Worm (Caenorhabditis elegans) whole organism, L1 larva: ENCODE data around the gene tsp-1.

Source experiments
- C16A3.4 ChIP-seq: fragments of 150-350 bp; optimal IDR thresholded peaks from 2 replicates; lab custom pipeline; 2014; ENCODE audit warnings: missing biosample characterization, missing genetic modification characterization
- C34B4.2 ChIP-seq: sonication (generic microtip); optimal IDR thresholded peaks from 2 replicates; lab custom pipeline; 2017; ENCODE audit warnings: mild to moderate bottlenecking, missing genetic modification characterization, missing compliant biosample characterization
- aha-1 ChIP-seq: fragments of 150-350 bp; optimal IDR thresholded peaks from 2 replicates; lab custom pipeline; 2014; ENCODE audit warnings: missing biosample characterization, missing genetic modification characterization
- ceh-63 ChIP-seq: fragments of 200-800 bp; sonication (Bioruptor generic); optimal IDR thresholded peaks from 2 replicates; lab custom pipeline; 2018; ENCODE audit warnings: mild to moderate bottlenecking, missing genetic modification characterization, missing compliant biosample characterization
- ceh-8 ChIP-seq: fragments of 200-800 bp; sonication (Bioruptor generic); optimal IDR thresholded peaks from 2 replicates; lab custom pipeline; 2018; ENCODE audit warnings: mild to moderate bottlenecking, missing genetic modification characterization, moderate library complexity, missing compliant biosample characterization
- ceh-88 ChIP-seq: fragments of 200-800 bp; sonication (Bioruptor generic); IDR thresholded peaks from 2 replicates; pipeline ENCODE4 v1.3.6; 2022; ENCODE audit warnings: missing genetic modification characterization, missing compliant biosample characterization
- ceh-90 ChIP-seq: sonication (generic microtip); optimal IDR thresholded peaks from 2 replicates; lab custom pipeline; 2016; ENCODE audit warnings: missing genetic modification characterization, missing compliant biosample characterization
- ces-1 ChIP-seq: fragments of 150-350 bp; optimal IDR thresholded peaks from 2 replicates; lab custom pipeline; 2014; ENCODE audit warnings: missing biosample characterization, missing genetic modification reagents, missing genetic modification characterization
- dpl-1 ChIP-seq, 3 experiments: fragments of 150-350 bp in 2 of 3; sonication (generic microtip) in 1 of 3; optimal IDR thresholded peaks; 2 replicates each; lab custom pipeline; 2014 to 2017; ENCODE audit warnings: missing biosample characterization in 3 of 3, missing genetic modification characterization in 3 of 3, missing genetic modification reagents in 3 of 3
- dsc-1 ChIP-seq: sonication (generic microtip); optimal IDR thresholded peaks from 2 replicates; lab custom pipeline; 2016; ENCODE audit warnings: mild to moderate bottlenecking, missing genetic modification characterization, missing compliant biosample characterization
- efl-3 ChIP-seq: fragments of 200-800 bp; sonication (Bioruptor generic); optimal IDR thresholded peaks from 2 replicates; lab custom pipeline; 2018; ENCODE audit warnings: mild to moderate bottlenecking, missing genetic modification characterization, missing compliant biosample characterization
- egl-13 ChIP-seq: sonication (generic microtip); optimal IDR thresholded peaks from 2 replicates; lab custom pipeline; 2016; ENCODE audit warnings: missing genotype, missing genetic modification reagents, missing genetic modification characterization, missing compliant biosample characterization
- elt-2 ChIP-seq: sonication (generic microtip); optimal IDR thresholded peaks from 2 replicates; lab custom pipeline; 2016; ENCODE audit warnings: missing genetic modification characterization, mild to moderate bottlenecking, inconsistent platforms, missing compliant biosample characterization, missing genetic modification reagents
- elt-3 ChIP-seq, 6 experiments: fragments of 150-350 bp in 1 of 6; sonication (generic microtip); optimal IDR thresholded peaks; 2 replicates each; lab custom pipeline; 2017 to 2018; ENCODE audit warnings: missing biosample characterization in 6 of 6, missing genetic modification characterization in 6 of 6, inconsistent platforms in 1 of 6
- ets-5 ChIP-seq: fragments of 200-800 bp; sonication (Bioruptor generic); IDR thresholded peaks from 2 replicates; pipeline ENCODE4 v1.3.6; 2022; ENCODE audit warnings: missing genetic modification characterization, missing compliant biosample characterization
- fkh-10 ChIP-seq: sonication (generic microtip); optimal IDR thresholded peaks from 2 replicates; lab custom pipeline; 2017; ENCODE audit warnings: missing biosample characterization, missing genetic modification reagents, missing genetic modification characterization
- fkh-8 ChIP-seq: sonication (generic microtip); optimal IDR thresholded peaks from 2 replicates; lab custom pipeline; 2016; ENCODE audit warnings: mild to moderate bottlenecking, missing genetic modification characterization, missing compliant biosample characterization
- grh-1 ChIP-seq: fragments of 200-800 bp; sonication (Bioruptor generic); IDR thresholded peaks from 2 replicates; pipeline ENCODE4 v1.3.6; 2022; ENCODE audit warnings: missing genetic modification reagents, missing genetic modification characterization, missing compliant biosample characterization
- hlh-17 ChIP-seq: fragments of 200-800 bp; sonication (Bioruptor generic); optimal IDR thresholded peaks from 2 replicates; lab custom pipeline; 2018; ENCODE audit warnings: missing genetic modification characterization, mild to moderate bottlenecking, missing compliant biosample characterization, moderate library complexity, borderline replicate concordance
- isw-1 ChIP-seq: fragments of 200-800 bp; sonication (Bioruptor generic); IDR thresholded peaks from 2 replicates; pipeline ENCODE4 v1.3.6; 2022; ENCODE audit warnings: missing genetic modification characterization, missing compliant biosample characterization
- lin-39 ChIP-seq: fragments of 150-350 bp; optimal IDR thresholded peaks from 2 replicates; lab custom pipeline; 2014; ENCODE audit warnings: missing biosample characterization, missing genetic modification reagents, missing genetic modification characterization
- mab-9 ChIP-seq: fragments of 200-800 bp; sonication (Bioruptor generic); IDR thresholded peaks from 2 replicates; pipeline ENCODE4 v1.3.6; 2022; ENCODE audit warnings: missing genetic modification reagents, missing genetic modification characterization, missing compliant biosample characterization
- mdl-1 ChIP-seq, 2 experiments: fragments of 150-350 bp; optimal IDR thresholded peaks; 2 replicates each; lab custom pipeline; 2014 to 2017; ENCODE audit warnings: missing biosample characterization in 2 of 2, missing genetic modification characterization in 2 of 2, inconsistent platforms in 1 of 2
- mep-1 ChIP-seq: fragments of 150-350 bp; optimal IDR thresholded peaks from 2 replicates; lab custom pipeline; 2014; ENCODE audit warnings: missing biosample characterization, missing genetic modification characterization
- nhr-11 ChIP-seq: fragments of 150-350 bp; optimal IDR thresholded peaks from 2 replicates; lab custom pipeline; 2014; ENCODE audit warnings: missing biosample characterization, missing genetic modification characterization
- nhr-12 ChIP-seq: sonication (generic microtip); optimal IDR thresholded peaks from 2 replicates; lab custom pipeline; 2017; ENCODE audit warnings: missing biosample characterization, missing genetic modification characterization
- nhr-20 ChIP-seq: sonication (generic microtip); optimal IDR thresholded peaks from 2 replicates; lab custom pipeline; 2016; ENCODE audit warnings: mild to moderate bottlenecking, missing genetic modification characterization, missing compliant biosample characterization
- nhr-28 ChIP-seq: fragments of 150-350 bp; optimal IDR thresholded peaks from 2 replicates; lab custom pipeline; 2014; ENCODE audit warnings: missing biosample characterization, missing genetic modification characterization
- nhr-71 ChIP-seq: sonication (generic microtip); optimal IDR thresholded peaks from 2 replicates; lab custom pipeline; 2016; ENCODE audit warnings: mild to moderate bottlenecking, missing genetic modification characterization, moderate library complexity, missing compliant biosample characterization
- nhr-76 ChIP-seq: sonication (generic microtip); optimal IDR thresholded peaks from 2 replicates; lab custom pipeline; 2017; ENCODE audit warnings: missing biosample characterization, missing genetic modification characterization
- nhr-77 ChIP-seq: fragments of 150-350 bp; optimal IDR thresholded peaks from 2 replicates; lab custom pipeline; 2014; ENCODE audit warnings: missing biosample characterization, missing genetic modification characterization
- nhr-84 ChIP-seq: sonication (generic microtip); optimal IDR thresholded peaks from 2 replicates; lab custom pipeline; 2017; ENCODE audit warnings: missing biosample characterization, missing genetic modification characterization
- nhr-85 ChIP-seq: sonication (generic microtip); peaks from one replicate; lab custom pipeline; 2016; ENCODE audit warnings: missing genetic modification characterization, inconsistent platforms, missing compliant biosample characterization
- nhr-90 ChIP-seq: sonication (generic microtip); optimal IDR thresholded peaks from 2 replicates; lab custom pipeline; 2016; ENCODE audit warnings: mild to moderate bottlenecking, missing genetic modification characterization, missing compliant biosample characterization; ENCODE audit not compliant: poor library complexity
- pag-3 ChIP-seq: sonication (generic microtip); optimal IDR thresholded peaks from 2 replicates; lab custom pipeline; 2017; ENCODE audit warnings: missing genetic modification characterization, mild to moderate bottlenecking, missing compliant biosample characterization, antibody characterized with exemption, borderline replicate concordance; ENCODE audit not compliant: insufficient read depth
- rnt-1 ChIP-seq: sonication (generic microtip); optimal IDR thresholded peaks from 2 replicates; lab custom pipeline; 2016; ENCODE audit warnings: mild to moderate bottlenecking, missing genetic modification characterization, moderate library complexity, missing compliant biosample characterization
- skn-1 ChIP-seq: fragments of 150-350 bp; optimal IDR thresholded peaks from 2 replicates; lab custom pipeline; 2014; ENCODE audit warnings: missing biosample characterization, missing genetic modification characterization
- sox-4 ChIP-seq: sonication (generic microtip); optimal IDR thresholded peaks from 2 replicates; lab custom pipeline; 2016; ENCODE audit warnings: missing genetic modification characterization, missing compliant biosample characterization
- sptf-1 ChIP-seq: fragments of 150-350 bp; optimal IDR thresholded peaks from 2 replicates; lab custom pipeline; 2014; ENCODE audit warnings: missing biosample characterization, missing genetic modification characterization
- unc-130 ChIP-seq: fragments of 150-350 bp; optimal IDR thresholded peaks from 2 replicates; lab custom pipeline; 2017; ENCODE audit warnings: missing biosample characterization, missing genetic modification characterization, inconsistent platforms
- unc-30 ChIP-seq: sonication (generic microtip); optimal IDR thresholded peaks from 2 replicates; lab custom pipeline; 2017; ENCODE audit warnings: missing biosample characterization, missing genetic modification characterization
- unc-62 ChIP-seq: fragments of 150-350 bp; optimal IDR thresholded peaks from 2 replicates; lab custom pipeline; 2014; ENCODE audit warnings: missing biosample characterization, missing genetic modification reagents, missing genetic modification characterization
- vab-15 ChIP-seq: sonication (generic microtip); optimal IDR thresholded peaks from 2 replicates; lab custom pipeline; 2017; ENCODE audit warnings: missing genotype, mild to moderate bottlenecking, missing genetic modification characterization, missing compliant biosample characterization
- xbp-1 ChIP-seq: sonication (generic microtip); optimal IDR thresholded peaks from 2 replicates; lab custom pipeline; 2016; ENCODE audit warnings: missing genetic modification characterization, missing compliant biosample characterization
- zag-1 ChIP-seq: fragments of 150-350 bp; optimal IDR thresholded peaks from 2 replicates; lab custom pipeline; 2014; ENCODE audit warnings: missing biosample characterization, missing genetic modification characterization
- zip-4 ChIP-seq: fragments of 200-800 bp; sonication (Bioruptor generic); optimal IDR thresholded peaks from 2 replicates; lab custom pipeline; 2018; ENCODE audit warnings: mild to moderate bottlenecking, missing genetic modification characterization, moderate library complexity, missing compliant biosample characterization
- ztf-11 ChIP-seq, 2 experiments: sonication (generic microtip); optimal IDR thresholded peaks; 2 replicates each; lab custom pipeline; 2016 to 2017; ENCODE audit warnings: missing genetic modification characterization in 2 of 2, missing biosample characterization in 1 of 2, missing compliant biosample characterization in 1 of 2
- ztf-4 ChIP-seq: fragments of 150-350 bp; optimal IDR thresholded peaks from 2 replicates; lab custom pipeline; 2014; ENCODE audit warnings: missing biosample characterization, missing genetic modification characterization

tsp-1 gene

ce11 chrIII:8209775-8210174 is 29.4 kb downstream of the tsp-1 start, which contains the start of gene C30A5.10:
C30A5.10 (minus strand) TSS chrIII:8209875.
- TF ChIP-seq nhr-76 (tag; lab: Kevin White, UChicago) (no peak), vab-15 (tag; lab: Kevin White, UChicago) (no peak), isw-1 (GFP tag; lab: Robert Waterston, UW) (no peak), dpl-1 (GFP tag; optimal IDR thresholded peaks at IDR 0.05; lab: Kevin White, UChicago) (no peak), ztf-11 (tag; optimal IDR thresholded peaks at IDR 0.05; lab: Kevin White, UChicago) (no peak), unc-62 (no peak), nhr-77 (tag; lab: Kevin White, UChicago) (no peak), fkh-10 (GFP tag; lab: Kevin White, UChicago) (no peak), elt-2 (no peak), ceh-63 (GFP tag; lab: Kevin White, UChicago) (no peak), C34B4.2 (tag; lab: Kevin White, UChicago) (no peak), nhr-12 (tag; lab: Kevin White, UChicago) (no peak), nhr-85 (tag; lab: Kevin White, UChicago) (no peak), xbp-1 (tag; lab: Kevin White, UChicago) (no peak), hlh-17 (GFP tag; lab: Kevin White, UChicago) (no peak), fkh-8 (tag; lab: Kevin White, UChicago) (no peak), rnt-1 (no peak), ztf-4 (tag; lab: Kevin White, UChicago) (no peak), elt-3 (tag; optimal IDR thresholded peaks at IDR 0.05; lab: Kevin White, UChicago) (no peak), mdl-1 (tag; optimal IDR thresholded peaks at IDR 0.05; lab: Kevin White, UChicago) (no peak)
- TF ChIP-seq, all 84 proteins: peak for 0

- TF ChIP-seq C16A3.4 (tag; lab: Kevin White, UChicago), result no peak
- TF ChIP-seq elt-2, result no peak
Observed at ce11 chrIII:8202754-8203153, 36.5 kb downstream of the tsp-1 start, which contains the start of gene snb-5. snb-5 (plus strand) TSS chrIII:8203054.

- TF ChIP-seq sox-4, result no peak
- TF ChIP-seq fkh-8 (tag; lab: Kevin White, UChicago), result peak; percentile 79
- peak; percentile 31 for TF ChIP-seq isw-1 (GFP tag; lab: Robert Waterston, UW)
- no peak for TF ChIP-seq ceh-63 (GFP tag; lab: Kevin White, UChicago)
- TF ChIP-seq pag-3 (tag; lab: Kevin White, UChicago), result no peak
- TF ChIP-seq skn-1 (tag; lab: Kevin White, UChicago), result peak; percentile 42
- TF ChIP-seq egl-13 (tag; lab: Kevin White, UChicago), result peak; percentile 58
- no peak for TF ChIP-seq unc-130 (tag; lab: Kevin White, UChicago)
- no peak for TF ChIP-seq aha-1
- no peak for TF ChIP-seq ceh-88 (GFP tag; lab: Robert Waterston, UW)
- TF ChIP-seq ceh-90, result no peak
- TF ChIP-seq nhr-28 (tag; lab: Kevin White, UChicago), result no peak
- no peak for TF ChIP-seq ces-1 (GFP tag; lab: Kevin White, UChicago)
- TF ChIP-seq nhr-77 (tag; lab: Kevin White, UChicago), result no peak
- no peak for TF ChIP-seq zag-1 (tag; lab: Kevin White, UChicago)
- TF ChIP-seq mab-9 (GFP tag; lab: Robert Waterston, UW), result no peak
- peak; percentile 76 for TF ChIP-seq dsc-1 (tag; lab: Kevin White, UChicago)
- no peak for TF ChIP-seq nhr-90 (tag; lab: Kevin White, UChicago)
- no peak for TF ChIP-seq zip-4 (GFP tag; lab: Kevin White, UChicago)
- no peak for TF ChIP-seq ceh-8 (GFP tag; lab: Kevin White, UChicago)
- TF ChIP-seq lin-39 (tag; lab: Kevin White, UChicago), result no peak
- TF ChIP-seq efl-3 (GFP tag; lab: Kevin White, UChicago), result no peak
- TF ChIP-seq nhr-20 (tag; lab: Kevin White, UChicago), result peak; percentile 26
- peak; percentile 3 for TF ChIP-seq xbp-1 (tag; lab: Kevin White, UChicago)
- TF ChIP-seq nhr-76 (tag; lab: Kevin White, UChicago), result no peak
- no peak for TF ChIP-seq sptf-1 (tag; lab: Kevin White, UChicago)
- TF ChIP-seq nhr-11 (tag; lab: Kevin White, UChicago), result no peak
- no peak for TF ChIP-seq ets-5 (GFP tag; lab: Robert Waterston, UW)
- TF ChIP-seq unc-30 (tag; lab: Kevin White, UChicago), result no peak
- TF ChIP-seq nhr-85 (tag; lab: Kevin White, UChicago), result no peak
- TF ChIP-seq nhr-71 (tag; lab: Kevin White, UChicago), result peak; percentile 76
- no peak for TF ChIP-seq elt-3 (tag; optimal IDR thresholded peaks at IDR 0.05; lab: Kevin White, UChicago)
- no peak for TF ChIP-seq nhr-84
- TF ChIP-seq mep-1 (tag; lab: Kevin White, UChicago), result peak; percentile 26
- no peak for TF ChIP-seq grh-1
Observed at ce11 chrIII:8201760-8202159, 37.5 kb downstream of the tsp-1 start.
